Worm (Caenorhabditis elegans) whole organism, L2 larva: ENCODE measurements around the gene Y19D2B.2.
"Not testable (repeated sequence)": the region's sequence is repeated elsewhere in the genome, so short reads cannot be mapped to it uniquely, and the experiment has no call there.

Source experiments
- C34F6.9 ChIP-seq: fragments of 150-350 bp; optimal IDR thresholded peaks from 2 replicates; lab custom pipeline; 2014; ENCODE audit warnings: missing biosample characterization, missing genetic modification characterization
- Y55F3AM.14 ChIP-seq: fragments of 200-800 bp; sonication (Bioruptor generic); optimal IDR thresholded peaks from 2 replicates; lab custom pipeline; 2018; ENCODE audit warnings: mild to moderate bottlenecking, missing genetic modification characterization, missing compliant biosample characterization
- ZK546.5 ChIP-seq: sonication (generic microtip); optimal IDR thresholded peaks from 2 replicates; lab custom pipeline; 2017; ENCODE audit warnings: missing biosample characterization, missing genetic modification characterization
- alr-1 ChIP-seq: fragments of 150-350 bp; optimal IDR thresholded peaks from 2 replicates; lab custom pipeline; 2014; ENCODE audit warnings: missing biosample characterization, missing genetic modification characterization
- aly-2 ChIP-seq: fragments of 150-350 bp; optimal IDR thresholded peaks from 2 replicates; lab custom pipeline; 2014; ENCODE audit warnings: missing biosample characterization, missing genetic modification characterization
- ama-1 ChIP-seq: fragments of 150-350 bp; optimal IDR thresholded peaks from 2 replicates; lab custom pipeline; 2018; ENCODE audit warnings: inconsistent platforms
- blmp-1 ChIP-seq: sonication (generic microtip); optimal IDR thresholded peaks from 2 replicates; lab custom pipeline; 2017; ENCODE audit warnings: missing genetic modification characterization, mild to moderate bottlenecking, missing compliant biosample characterization, antibody characterized with exemption, moderate library complexity; ENCODE audit not compliant: insufficient read depth
- ceh-16 ChIP-seq: fragments of 150-350 bp; optimal IDR thresholded peaks from 2 replicates; lab custom pipeline; 2014; ENCODE audit warnings: missing biosample characterization, missing genetic modification characterization
- ceh-82 ChIP-seq: fragments of 150-350 bp; optimal IDR thresholded peaks from 2 replicates; lab custom pipeline; 2014; ENCODE audit warnings: missing biosample characterization, missing genetic modification characterization
- crh-2 ChIP-seq: sonication (generic microtip); optimal IDR thresholded peaks from 2 replicates; lab custom pipeline; 2017; ENCODE audit warnings: missing biosample characterization, missing genetic modification characterization
- dmd-4 ChIP-seq: sonication (generic microtip); optimal IDR thresholded peaks from 2 replicates; lab custom pipeline; 2017; ENCODE audit warnings: missing biosample characterization, missing genetic modification characterization
- egl-27 ChIP-seq: sonication (generic microtip); optimal IDR thresholded peaks from 3 replicates; lab custom pipeline; 2017; ENCODE audit warnings: missing biosample characterization, missing genetic modification reagents, missing genetic modification characterization
- elt-1 ChIP-seq: fragments of 150-350 bp; optimal IDR thresholded peaks from 2 replicates; lab custom pipeline; 2014; ENCODE audit warnings: missing biosample characterization, missing genetic modification characterization
- elt-3 ChIP-seq: sonication (generic microtip); optimal IDR thresholded peaks from 2 replicates; lab custom pipeline; 2017; ENCODE audit warnings: missing biosample characterization, missing genetic modification characterization
- fos-1 ChIP-seq: fragments of 150-350 bp; optimal IDR thresholded peaks from 2 replicates; lab custom pipeline; 2014; ENCODE audit warnings: missing biosample characterization, missing genetic modification characterization
- gmeb-1 ChIP-seq: fragments of 150-350 bp; optimal IDR thresholded peaks from 2 replicates; lab custom pipeline; 2014; ENCODE audit warnings: missing biosample characterization, missing genetic modification characterization
- lin-13 ChIP-seq: fragments of 150-350 bp; optimal IDR thresholded peaks from 2 replicates; lab custom pipeline; 2014; ENCODE audit warnings: missing biosample characterization, missing genetic modification reagents, missing genetic modification characterization
- lin-39 ChIP-seq: fragments of 150-350 bp; optimal IDR thresholded peaks from 2 replicates; lab custom pipeline; 2014; ENCODE audit warnings: missing biosample characterization, missing genetic modification reagents, missing genetic modification characterization
- lsy-2 ChIP-seq, 2 experiments: fragments of 150-350 bp in 1 of 2; sonication (generic microtip) in 1 of 2; optimal IDR thresholded peaks; 2 replicates each; lab custom pipeline; 2014 to 2017; ENCODE audit warnings: missing biosample characterization in 2 of 2, missing genetic modification characterization in 2 of 2
- nhr-10 ChIP-seq: sonication (generic microtip); optimal IDR thresholded peaks from 2 replicates; lab custom pipeline; 2017; ENCODE audit warnings: missing biosample characterization, missing genetic modification characterization
- nhr-11 ChIP-seq: fragments of 150-350 bp; optimal IDR thresholded peaks from 2 replicates; lab custom pipeline; 2014; ENCODE audit warnings: missing biosample characterization, missing genetic modification characterization
- nhr-21 ChIP-seq: fragments of 150-350 bp; optimal IDR thresholded peaks from 2 replicates; lab custom pipeline; 2014; ENCODE audit warnings: missing biosample characterization, missing genetic modification characterization
- nhr-25 ChIP-seq: fragments of 150-350 bp; sonication (generic microtip); optimal IDR thresholded peaks from 3 replicates; lab custom pipeline; 2014; ENCODE audit warnings: missing biosample characterization, missing genetic modification characterization
- nhr-6 ChIP-seq: fragments of 150-350 bp; optimal IDR thresholded peaks from 2 replicates; lab custom pipeline; 2014; ENCODE audit warnings: missing biosample characterization, missing genetic modification characterization
- sma-3 ChIP-seq: sonication (generic microtip); optimal IDR thresholded peaks from 2 replicates; lab custom pipeline; 2016; ENCODE audit warnings: missing genetic modification reagents, missing genetic modification characterization, missing compliant biosample characterization
- sma-9 ChIP-seq, 2 experiments: fragments of 150-350 bp in 1 of 2; sonication (generic microtip) in 1 of 2; optimal IDR thresholded peaks; 2 replicates each; lab custom pipeline; 2014 to 2016; ENCODE audit warnings: missing genetic modification characterization in 2 of 2, mild to moderate bottlenecking in 1 of 2, missing biosample characterization in 1 of 2, missing compliant biosample characterization in 1 of 2, missing genetic modification reagents in 1 of 2, moderate library complexity in 1 of 2
- unc-39 ChIP-seq: fragments of 150-350 bp; optimal IDR thresholded peaks from 2 replicates; lab custom pipeline; 2014; ENCODE audit warnings: missing biosample characterization, missing genetic modification characterization
- unc-55 ChIP-seq: fragments of 150-350 bp; sonication (generic microtip); optimal IDR thresholded peaks from 3 replicates; lab custom pipeline; 2014; ENCODE audit warnings: missing biosample characterization, missing genetic modification reagents, missing genetic modification characterization
- unc-62 ChIP-seq: fragments of 150-350 bp; optimal IDR thresholded peaks from 2 replicates; lab custom pipeline; 2014; ENCODE audit warnings: missing biosample characterization, missing genetic modification reagents, missing genetic modification characterization
- zag-1 ChIP-seq: fragments of 150-350 bp; optimal IDR thresholded peaks from 2 replicates; lab custom pipeline; 2014; ENCODE audit warnings: missing biosample characterization, missing genetic modification characterization
- ztf-1 ChIP-seq: fragments of 200-800 bp; sonication (Bioruptor generic); conservative IDR thresholded peaks from 2 replicates; pipeline ENCODE4 v1.3.6; 2022; ENCODE audit warnings: missing genetic modification characterization, missing compliant biosample characterization
- ztf-4 ChIP-seq: fragments of 150-350 bp; optimal IDR thresholded peaks from 2 replicates; lab custom pipeline; 2014; ENCODE audit warnings: missing biosample characterization, missing genetic modification characterization

Gene Y19D2B.2

ce11 chrII:10915732-10916131 lies 8.3 kb upstream of the Y19D2B.2 start, which contains the start of gene F44F4.9:
F44F4.9 (minus strand) TSS chrII:10915832.
- TF ChIP-seq blmp-1 (tag; lab: Kevin White, UChicago) (no peak), dmd-4 (tag; lab: Kevin White, UChicago) (no peak), lin-39 (tag; lab: Kevin White, UChicago) (no peak), unc-39 (tag; lab: Kevin White, UChicago) (no peak), ceh-82 (tag; lab: Kevin White, UChicago) (no peak), egl-27 (tag; lab: Kevin White, UChicago) (no peak)

DNA sequence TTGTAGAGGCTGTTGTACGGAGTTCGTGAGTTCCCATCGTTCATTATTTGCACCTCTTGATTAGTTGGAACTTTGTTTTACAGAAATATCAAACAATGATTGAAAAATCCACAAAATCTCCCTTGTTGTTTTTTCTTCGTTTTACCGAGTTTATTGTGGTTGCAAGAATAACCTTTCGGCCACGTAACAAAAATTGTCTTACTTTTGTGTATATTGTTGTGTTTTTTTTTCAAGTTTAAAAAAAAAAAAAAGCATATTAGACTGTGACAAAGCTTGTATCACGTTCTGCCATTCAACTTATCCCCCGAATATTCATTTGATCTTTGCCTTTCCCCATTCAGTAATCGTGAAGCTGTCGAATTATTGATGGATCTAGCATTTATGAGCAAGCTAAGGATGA lies 6.9 kb upstream of the Y19D2B.2 start, which contains the start of gene F44F4.10:
F44F4.10 (minus strand) TSS at position 101 of the 400 bp plus-strand sequence.
- no peak for TF ChIP-seq lin-39 (tag; lab: Kevin White, UChicago)
- no peak for TF ChIP-seq nhr-25 (tag; lab: Kevin White, UChicago)
- no peak for TF ChIP-seq lsy-2 (tag; optimal IDR thresholded peaks at IDR 0.05; lab: Kevin White, UChicago)
- TF ChIP-seq, all 48 proteins: peak for 0

DNA sequence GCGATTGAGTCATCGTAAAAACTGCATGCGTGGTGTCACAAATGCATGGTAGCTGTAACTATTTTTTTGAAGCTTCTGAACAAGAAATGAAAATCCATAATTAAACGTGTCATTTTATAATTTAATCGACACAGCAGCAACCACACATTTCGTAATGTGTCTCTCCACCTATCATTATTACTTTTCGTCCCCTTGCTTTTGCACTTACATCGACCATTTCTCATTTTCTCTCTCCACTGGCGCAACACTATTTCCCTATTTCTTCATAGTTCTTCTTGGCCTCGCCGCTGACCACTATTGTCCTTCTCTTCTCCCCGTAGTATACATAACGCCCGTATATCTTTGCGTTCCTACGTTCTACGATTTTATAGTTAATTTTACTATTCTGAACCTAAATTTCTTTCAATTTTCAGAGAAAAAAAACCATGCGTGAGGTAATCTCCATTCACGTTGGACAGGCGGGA lies 5.7 kb upstream of the Y19D2B.2 start, which contains the start of gene tba-4:
tba-4 (plus strand) TSS at position 414 of the 464 bp plus-strand sequence.
- TF ChIP-seq zag-1 (no peak), fos-1 (tag; lab: Kevin White, UChicago) (peak; percentile 60)

- TF ChIP-seq aly-2 (tag; lab: Kevin White, UChicago); ZK546.5; alr-1 (tag; lab: Kevin White, UChicago): not testable (repeated sequence)
Observed at ce11 chrII:10922874-10923273, 1.2 kb upstream of the Y19D2B.2 start, which contains the start of gene Y19D2B.1. Y19D2B.1 (minus strand) TSS chrII:10922974.

ce11 chrII:10924669-10925068 lies 621 bp downstream of the Y19D2B.2 start:
- peak; percentile 17 for TF ChIP-seq nhr-21 (tag; lab: Kevin White, UChicago)
- peak; percentile 38 for TF ChIP-seq gmeb-1 (tag; lab: Kevin White, UChicago)
- peak; percentile 96 for TF ChIP-seq fos-1 (tag; lab: Kevin White, UChicago)
- no peak for TF ChIP-seq elt-3 (tag; lab: Kevin White, UChicago)
- TF ChIP-seq lsy-2 (tag; optimal IDR thresholded peaks at IDR 0.05; lab: Kevin White, UChicago), result peak in 1 of 2 experiments; percentile 36
- TF ChIP-seq sma-9 (GFP tag; optimal IDR thresholded peaks at IDR 0.05; lab: Kevin White, UChicago), result peak; percentile 82
- TF ChIP-seq sma-9 (tag; optimal IDR thresholded peaks at IDR 0.05; lab: Kevin White, UChicago), result no peak
- TF ChIP-seq unc-55, result no peak
- peak; percentile 59 for TF ChIP-seq sma-3 (GFP tag; lab: Kevin White, UChicago)
- TF ChIP-seq elt-1 (tag; lab: Kevin White, UChicago), result no peak
- peak; percentile 63 for TF ChIP-seq crh-2 (tag; lab: Kevin White, UChicago)
- no peak for TF ChIP-seq Y55F3AM.14 (GFP tag; lab: Kevin White, UChicago)

DNA sequence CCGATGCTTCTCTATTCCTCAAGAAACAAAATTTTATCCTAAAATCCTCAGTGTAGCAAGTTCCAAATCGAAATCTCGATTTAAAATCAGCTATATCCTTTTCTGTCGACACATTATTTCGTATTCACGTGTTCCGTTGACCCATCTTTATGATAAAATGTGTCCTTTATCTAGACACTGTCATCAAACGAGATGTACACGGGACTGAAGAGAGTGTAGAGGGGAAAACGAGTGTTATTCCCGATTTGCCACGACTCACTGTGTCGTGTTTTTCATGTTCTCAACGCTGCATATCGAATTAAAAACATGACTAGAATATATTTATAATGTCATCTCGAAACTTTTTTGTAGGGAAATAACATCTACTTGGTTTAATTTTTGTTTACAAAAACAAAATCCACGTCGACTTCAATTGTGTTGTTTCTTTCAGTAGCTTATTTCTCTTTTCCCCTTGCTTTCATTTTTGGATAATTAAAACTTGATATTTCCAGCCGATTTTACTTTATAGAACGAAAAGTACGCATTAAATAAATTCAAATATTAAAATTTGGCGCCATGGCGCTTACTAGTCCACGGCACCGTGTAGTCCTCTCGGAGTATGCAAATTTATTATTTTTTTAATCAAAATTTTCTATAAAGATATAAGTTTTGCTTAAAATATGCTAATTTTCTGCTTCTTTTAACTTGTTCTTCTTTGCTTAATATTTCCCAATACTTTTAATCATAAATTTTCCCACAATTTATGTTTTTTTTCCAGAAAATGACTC lies 1.9 kb downstream of the Y19D2B.2 start, which contains the start of gene metr-1:
metr-1 (plus strand) TSS at position 758 of the 767 bp plus-strand sequence.
- no peak for TF ChIP-seq aly-2 (tag; lab: Kevin White, UChicago)
- TF ChIP-seq ceh-16 (tag; lab: Kevin White, UChicago), result no peak
- no peak for TF ChIP-seq lin-13 (GFP tag; lab: Kevin White, UChicago)
- peak; percentile 15 for TF ChIP-seq sma-9 (GFP tag; optimal IDR thresholded peaks at IDR 0.05; lab: Kevin White, UChicago)
- TF ChIP-seq sma-9 (tag; optimal IDR thresholded peaks at IDR 0.05; lab: Kevin White, UChicago), result no peak
- TF ChIP-seq nhr-6 (tag; lab: Kevin White, UChicago), result no peak
- TF ChIP-seq nhr-10 (tag; lab: Kevin White, UChicago), result no peak
- peak; percentile 68 for TF ChIP-seq fos-1 (tag; lab: Kevin White, UChicago)
- TF ChIP-seq ztf-1 (GFP tag; lab: Robert Waterston, UW), result no peak
- peak; percentile 2 for TF ChIP-seq crh-2 (tag; lab: Kevin White, UChicago)
- TF ChIP-seq ama-1 (lab: Kevin White, UChicago), result peak; percentile 46
- no peak for TF ChIP-seq lin-39 (tag; lab: Kevin White, UChicago)
- no peak for TF ChIP-seq C34F6.9
- TF ChIP-seq nhr-21 (tag; lab: Kevin White, UChicago), result peak; percentile 60
- TF ChIP-seq nhr-11 (tag; lab: Kevin White, UChicago), result no peak
- TF ChIP-seq lsy-2 (tag; optimal IDR thresholded peaks at IDR 0.05; lab: Kevin White, UChicago), result peak in 1 of 2 experiments; percentile 49
- TF ChIP-seq unc-62, result no peak
- peak; percentile 63 for TF ChIP-seq gmeb-1 (tag; lab: Kevin White, UChicago)
- TF ChIP-seq alr-1 (tag; lab: Kevin White, UChicago), result no peak
- no peak for TF ChIP-seq ztf-4
